Worm (Caenorhabditis elegans) whole organism, midembryonic: ENCODE data around the gene C18D11.3.
"Not testable (repeated sequence)": the region's sequence is repeated elsewhere in the genome, so short reads cannot be mapped to it uniquely, and the experiment has no call there.

Experiments
- T22C8.4 ChIP-seq: fragments of 200-800 bp; sonication (Bioruptor generic); IDR thresholded peaks from 2 replicates; pipeline ENCODE4 v1.3.6; 2022; ENCODE audit warnings: missing genetic modification characterization, missing compliant biosample characterization
- cog-1 ChIP-seq: sonication (generic microtip); optimal IDR thresholded peaks from 2 replicates; lab custom pipeline; 2016; ENCODE audit warnings: missing genetic modification characterization, missing compliant biosample characterization
- flt-1 ChIP-seq: fragments of 200-800 bp; sonication (Bioruptor generic); IDR thresholded peaks from 2 replicates; pipeline ENCODE4 v1.3.6; 2022; ENCODE audit warnings: missing genetic modification characterization, missing compliant biosample characterization
- klf-2 ChIP-seq: fragments of 200-800 bp; sonication (Bioruptor generic); conservative IDR thresholded peaks from 2 replicates; pipeline ENCODE4 v1.3.6; 2022; ENCODE audit warnings: missing genetic modification reagents, missing genetic modification characterization, missing compliant biosample characterization
- med-1 ChIP-seq: sonication (generic microtip); optimal IDR thresholded peaks from 2 replicates; lab custom pipeline; 2017; ENCODE audit warnings: missing genetic modification characterization, mild to moderate bottlenecking, missing compliant biosample characterization, antibody characterized with exemption, missing genetic modification reagents; ENCODE audit not compliant: insufficient read depth
- ref-1 ChIP-seq: fragments of 200-800 bp; sonication (Bioruptor generic); conservative IDR thresholded peaks from 2 replicates; pipeline ENCODE4 v1.3.6; 2022; ENCODE audit warnings: missing genetic modification reagents, missing genetic modification characterization, missing compliant biosample characterization
- tab-1 ChIP-seq: fragments of 200-800 bp; sonication (Bioruptor generic); IDR thresholded peaks from 2 replicates; pipeline ENCODE4 v1.3.6; 2022; ENCODE audit warnings: missing genetic modification characterization, missing compliant biosample characterization
- ztf-23 ChIP-seq: fragments of 200-800 bp; sonication (Bioruptor generic); IDR thresholded peaks from 2 replicates; pipeline ENCODE4 v1.3.6; 2022; ENCODE audit warnings: missing genetic modification reagents, missing genetic modification characterization, missing compliant biosample characterization
- ztf-29 ChIP-seq: fragments of 200-800 bp; sonication (Bioruptor generic); IDR thresholded peaks from 2 replicates; pipeline ENCODE4 v1.3.6; 2022; ENCODE audit warnings: missing genetic modification reagents, missing genetic modification characterization, missing compliant biosample characterization

C18D11.3 gene

DNA sequence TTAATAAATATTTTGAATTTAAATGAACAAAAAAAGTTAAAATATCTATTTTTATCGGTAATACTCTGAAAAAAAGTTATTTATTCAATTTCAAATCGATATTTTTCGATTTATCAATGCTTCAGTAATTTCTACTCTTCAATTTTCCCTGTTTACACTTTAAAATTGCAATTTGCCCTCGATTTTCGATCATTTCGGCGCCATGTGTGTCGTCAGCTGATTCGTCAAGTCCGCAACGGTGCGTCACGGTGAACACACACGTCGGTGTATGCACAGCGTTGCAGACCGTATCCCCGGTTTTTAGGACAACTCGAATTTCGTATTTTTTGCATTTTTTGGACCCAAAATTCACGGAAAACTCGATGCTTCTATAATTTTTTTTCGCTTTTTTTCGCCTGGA is at the start of gene C18D11.3:
Gene C18D11.3, plus strand, starts transcription at position 189 of the 400 bp plus-strand sequence.
- TF ChIP-seq ztf-23 (GFP tag; lab: Robert Waterston, UW) (peak; percentile 66; the same call in 1 of the 2 replicates), flt-1 (GFP tag; lab: Robert Waterston, UW) (0 out of 2 replicates have a peak, but pooled peaks have one; percentile 35), med-1 (GFP tag; lab: Kevin White, UChicago) (no peak), ref-1 (GFP tag; lab: Robert Waterston, UW) (no peak)

DNA sequence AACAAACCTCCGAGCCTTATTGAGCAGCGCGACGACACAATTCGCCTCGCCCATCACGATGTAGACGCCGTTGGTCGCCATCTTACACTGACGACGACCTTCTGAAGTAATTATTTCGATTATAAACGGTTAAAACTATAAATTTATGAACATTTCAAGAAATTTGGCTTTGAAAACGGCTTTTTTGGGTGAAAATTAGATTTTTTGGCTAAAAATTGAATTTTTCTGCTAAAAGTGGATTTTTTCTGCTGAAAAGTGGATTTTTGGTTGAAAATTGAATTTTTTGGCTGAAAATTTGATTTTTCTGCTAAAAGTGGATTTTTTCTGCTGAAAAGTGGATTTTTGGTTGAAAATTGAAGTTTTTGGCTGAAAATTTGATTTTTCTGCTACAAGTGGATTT is 49.7 kb upstream of the C18D11.3 start, which contains the start of gene gbf-1:
Gene gbf-1, minus strand, starts transcription at position 101 of the 400 bp plus-strand sequence.
- not testable (repeated sequence) for TF ChIP-seq ztf-29; klf-2 (GFP tag; lab: Robert Waterston, UW); cog-1 (tag; lab: Kevin White, UChicago)

DNA sequence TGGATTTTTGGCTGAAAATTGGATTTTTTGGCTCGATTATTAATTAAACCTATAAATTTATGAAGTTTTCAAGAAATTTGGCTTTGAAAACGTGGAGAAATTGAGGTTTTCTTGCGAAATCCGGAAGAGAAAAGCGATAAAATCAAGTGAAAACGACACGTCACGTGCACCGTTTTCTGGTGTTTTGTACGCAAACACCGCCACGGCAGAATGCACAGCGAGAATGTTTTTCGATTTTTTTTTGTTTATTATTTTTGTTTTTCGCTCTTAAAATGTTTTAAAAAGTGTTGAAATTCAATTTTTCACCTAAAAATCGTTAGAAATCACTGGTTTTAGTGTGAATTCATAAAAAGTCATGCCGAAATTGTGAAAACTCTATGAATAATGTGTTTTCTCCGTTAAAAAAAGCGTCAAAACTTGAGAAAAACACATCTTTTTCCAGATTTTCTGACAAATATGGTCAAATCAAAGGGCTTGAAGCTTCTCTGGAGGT is 48.7 kb upstream of the C18D11.3 start, which contains the start of gene immp-1:
Gene immp-1, plus strand, starts transcription at position 443 of the 493 bp plus-strand sequence.
- TF ChIP-seq ztf-29 (no peak), flt-1 (GFP tag; lab: Robert Waterston, UW) (no peak; the same call in 1 of the 2 replicates), ref-1 (GFP tag; lab: Robert Waterston, UW) (no peak), klf-2 (GFP tag; lab: Robert Waterston, UW) (no peak), med-1 (GFP tag; lab: Kevin White, UChicago) (no peak), tab-1 (no peak), T22C8.4 (GFP tag; lab: Robert Waterston, UW) (no peak), ztf-23 (GFP tag; lab: Robert Waterston, UW) (no peak), cog-1 (tag; lab: Kevin White, UChicago) (no peak)

DNA sequence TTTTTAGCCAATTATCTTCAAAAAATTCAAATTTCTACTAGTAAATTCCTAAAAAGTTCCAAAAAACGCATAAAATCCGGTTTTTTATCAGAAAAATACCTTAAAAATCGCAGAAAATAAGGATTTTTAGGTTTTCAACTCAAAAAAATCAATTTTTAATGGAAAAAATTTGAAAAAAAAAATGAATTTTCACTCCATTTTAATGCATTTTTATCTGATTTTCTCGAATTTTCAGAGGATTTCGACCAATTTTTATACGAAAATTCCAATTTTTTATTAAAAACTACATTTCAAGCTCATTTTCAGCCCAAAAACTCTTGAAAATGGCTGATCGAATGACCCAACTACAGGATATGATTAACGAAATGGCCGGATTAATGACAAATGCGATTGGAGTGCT is 45.9 kb upstream of the C18D11.3 start, which contains the start of gene mdt-21:
Gene mdt-21, plus strand, starts transcription at position 301 of the 400 bp plus-strand sequence.
- no peak for TF ChIP-seq tab-1
- no peak for TF ChIP-seq ref-1 (GFP tag; lab: Robert Waterston, UW)
- TF ChIP-seq ztf-23 (GFP tag; lab: Robert Waterston, UW), result no peak
- no peak for TF ChIP-seq cog-1 (tag; lab: Kevin White, UChicago)
- TF ChIP-seq ztf-29, result no peak
- no peak for TF ChIP-seq klf-2 (GFP tag; lab: Robert Waterston, UW)
- no peak for TF ChIP-seq med-1 (GFP tag; lab: Kevin White, UChicago)
- no peak for TF ChIP-seq flt-1 (GFP tag; lab: Robert Waterston, UW)
- TF ChIP-seq T22C8.4 (GFP tag; lab: Robert Waterston, UW), result no peak

DNA sequence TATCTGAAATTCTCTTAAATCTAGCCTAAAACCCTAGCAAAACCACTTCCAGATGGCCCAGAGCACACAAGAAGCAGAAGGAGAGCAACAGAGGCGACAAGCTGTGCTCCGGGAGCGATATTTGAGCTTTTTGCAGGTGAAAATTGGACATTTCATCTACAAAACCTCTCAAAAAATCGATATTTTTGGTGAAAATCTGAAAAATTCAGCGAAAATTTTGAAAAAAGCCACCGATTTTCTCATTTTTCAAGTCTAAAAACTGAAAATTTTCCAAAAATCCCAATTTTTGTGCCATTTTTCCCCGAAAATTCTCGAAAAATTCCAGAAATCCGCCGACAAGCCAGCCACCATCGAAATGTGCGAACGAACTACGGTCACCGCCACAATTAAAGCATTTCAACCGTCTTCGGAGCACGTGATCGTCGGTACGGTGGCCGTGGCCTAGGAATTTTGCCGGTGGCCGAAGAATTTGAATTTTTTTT is 43.0 kb upstream of the C18D11.3 start, which contains the start of gene C24H11.5:
Gene C24H11.5, plus strand, starts transcription at position 51 of the 482 bp plus-strand sequence.
- TF ChIP-seq cog-1 (tag; lab: Kevin White, UChicago) (no peak), med-1 (GFP tag; lab: Kevin White, UChicago) (no peak), ztf-23 (GFP tag; lab: Robert Waterston, UW) (no peak), T22C8.4 (GFP tag; lab: Robert Waterston, UW) (no peak), ref-1 (GFP tag; lab: Robert Waterston, UW) (no peak), flt-1 (GFP tag; lab: Robert Waterston, UW) (no peak), tab-1 (no peak), ztf-29 (no peak), klf-2 (GFP tag; lab: Robert Waterston, UW) (no peak)

DNA sequence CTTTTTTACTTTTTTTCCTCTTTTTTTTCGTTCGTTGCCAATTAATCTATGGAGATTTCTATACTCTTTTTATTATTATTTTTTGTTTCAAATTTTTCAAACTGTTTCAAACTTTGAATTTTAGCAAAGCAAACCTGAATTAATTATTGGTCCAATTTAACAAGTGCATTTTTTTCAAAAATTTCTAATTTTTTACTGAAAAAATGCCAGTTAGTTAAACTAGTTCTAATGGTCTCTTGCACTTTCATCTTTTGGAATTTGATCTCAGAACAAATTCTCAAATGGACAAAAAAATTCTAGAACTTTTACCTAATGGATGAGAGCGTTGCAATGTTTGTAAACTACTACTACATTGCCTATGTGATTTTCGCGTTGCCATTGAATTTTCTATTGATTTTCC is 41.4 kb upstream of the C18D11.3 start, which contains the start of gene srd-74:
Gene srd-74, plus strand, starts transcription at position 301 of the 400 bp plus-strand sequence.
- TF ChIP-seq ztf-23 (GFP tag; lab: Robert Waterston, UW), result no peak
- TF ChIP-seq med-1 (GFP tag; lab: Kevin White, UChicago), result no peak
- TF ChIP-seq cog-1 (tag; lab: Kevin White, UChicago), result no peak
- TF ChIP-seq ref-1 (GFP tag; lab: Robert Waterston, UW), result no peak
- TF ChIP-seq tab-1, result no peak
- no peak for TF ChIP-seq klf-2 (GFP tag; lab: Robert Waterston, UW)
- no peak for TF ChIP-seq flt-1 (GFP tag; lab: Robert Waterston, UW)
- no peak for TF ChIP-seq T22C8.4 (GFP tag; lab: Robert Waterston, UW)
- no peak for TF ChIP-seq ztf-29

DNA sequence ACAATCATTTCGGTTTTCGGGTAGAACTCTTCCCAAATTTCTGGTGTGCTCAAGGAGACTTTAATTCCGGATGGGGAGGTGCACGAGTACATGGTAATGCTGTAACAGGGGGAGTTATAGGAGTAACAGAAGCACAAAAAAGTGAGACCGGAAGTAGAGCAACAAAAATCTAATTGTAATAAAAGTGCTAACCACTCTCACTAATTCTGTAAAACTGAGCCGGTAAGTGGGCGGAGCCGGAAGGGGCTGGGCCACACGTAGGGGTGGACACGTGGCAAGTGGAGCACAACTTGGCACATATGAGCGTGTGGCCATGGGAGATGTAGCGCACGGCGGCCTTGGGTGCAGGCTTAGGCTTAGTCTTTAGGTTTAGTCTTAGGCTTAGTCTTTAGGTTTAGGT is 37.3 kb upstream of the C18D11.3 start, which contains the start of gene tbx-38:
Gene tbx-38, minus strand, starts transcription at position 101 of the 400 bp plus-strand sequence.
- no peak for TF ChIP-seq flt-1 (GFP tag; lab: Robert Waterston, UW)
- TF ChIP-seq klf-2 (GFP tag; lab: Robert Waterston, UW), result no peak
- TF ChIP-seq tab-1, result no peak
- TF ChIP-seq cog-1 (tag; lab: Kevin White, UChicago), result no peak
- no peak for TF ChIP-seq ztf-23 (GFP tag; lab: Robert Waterston, UW)

DNA sequence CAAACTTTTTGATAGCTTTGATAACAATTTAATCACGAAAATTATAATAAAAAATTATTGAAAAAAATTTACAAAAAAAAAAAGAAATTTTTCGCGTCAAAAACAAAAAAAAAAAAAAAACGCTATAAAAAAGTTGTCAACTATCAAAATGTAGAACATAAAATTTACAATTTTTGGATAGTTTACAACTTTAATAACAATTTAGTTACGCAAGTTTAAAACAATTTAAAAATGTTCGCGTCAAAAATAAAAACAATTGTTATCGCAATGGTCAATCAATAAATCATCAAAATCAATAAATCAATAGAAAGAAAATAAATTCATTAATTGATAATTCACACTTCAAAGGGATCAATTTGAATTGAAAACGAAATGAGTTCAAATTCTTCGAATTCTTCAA is 35.9 kb upstream of the C18D11.3 start, which contains the start of gene C24H11.1:
Gene C24H11.1, plus strand, starts transcription at position 301 of the 400 bp plus-strand sequence.
- TF ChIP-seq ztf-23 (GFP tag; lab: Robert Waterston, UW); med-1 (GFP tag; lab: Kevin White, UChicago); T22C8.4 (GFP tag; lab: Robert Waterston, UW): not testable (repeated sequence)

DNA sequence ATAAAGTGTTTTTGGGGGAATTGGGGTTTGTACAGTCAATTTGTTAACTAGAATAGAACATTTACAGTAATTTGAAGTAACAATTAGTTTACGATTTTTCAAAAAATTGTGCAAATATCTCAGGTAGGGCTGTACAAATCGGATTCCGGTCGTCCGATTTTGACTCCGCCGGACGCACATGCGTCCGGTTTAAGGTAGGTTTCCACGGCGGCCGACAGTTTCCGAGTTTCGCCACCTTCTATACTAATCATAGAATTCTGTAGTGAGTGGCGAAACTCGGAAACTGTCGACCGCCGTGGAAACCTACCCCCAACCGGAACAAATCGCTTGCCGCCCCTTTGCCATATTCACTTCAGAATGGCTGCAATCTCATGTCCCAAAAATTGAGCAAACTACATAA is 33.8 kb upstream of the C18D11.3 start:
- TF ChIP-seq flt-1 (GFP tag; lab: Robert Waterston, UW), result no peak
